Fruit fly (Drosophila melanogaster): ENCODE data around the gene SdhD.

Gene SdhD

DNA sequence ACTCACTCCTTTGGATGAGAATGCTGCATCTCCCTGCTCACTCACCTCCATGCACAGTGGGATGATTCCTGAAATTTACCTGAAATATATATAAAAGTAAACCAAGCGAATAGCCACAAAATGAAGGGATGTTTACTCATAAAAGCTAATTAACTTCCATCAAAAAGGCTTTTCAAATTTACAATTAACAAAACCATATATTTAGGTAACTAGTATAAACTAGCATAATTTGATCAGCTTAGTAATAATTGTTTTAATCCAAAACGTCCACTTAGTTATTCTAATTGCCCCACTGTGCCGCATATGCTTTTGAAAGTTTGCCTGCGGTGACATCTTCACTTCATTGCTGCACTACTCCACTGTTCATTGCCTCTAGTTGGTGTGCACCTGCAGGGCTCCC is 23.6 kb upstream of the SdhD start (continued):
- TF ChIP-seq Dll (GFP tag; IDR thresholded peaks at IDR 0.05; ENCODE audit: partially characterized antibody) (no peak), HmgD (GFP tag; optimal IDR thresholded peaks at IDR 0.05) (no peak), CG14965 (GFP tag; optimal IDR thresholded peaks at IDR 0.05; ENCODE audit: borderline replicate concordance) (no peak), Deaf1 (tag; optimal IDR thresholded peaks at IDR 0.05) (peak; percentile 46), CG4360 (GFP tag; IDR thresholded peaks at IDR 0.05) (no peak), ham (GFP tag; IDR thresholded peaks at IDR 0.05) (no peak), unc-4 (GFP tag; IDR thresholded peaks at IDR 0.05; ENCODE audit: partially characterized antibody) (no peak), Hr3 (GFP tag; optimal IDR thresholded peaks at IDR 0.05) (peak; percentile 68), CG1233 (GFP tag; optimal IDR thresholded peaks at IDR 0.05) (peak; percentile 67), Meics (GFP tag; optimal IDR thresholded peaks at IDR 0.05) (peak; percentile 16), Dip3 (GFP tag; optimal IDR thresholded peaks at IDR 0.05) (peak; percentile 25), CG17829 (tag; optimal IDR thresholded peaks at IDR 0.05) (peak; percentile 87), CG8359 (GFP tag; optimal IDR thresholded peaks at IDR 0.05; ENCODE audit: borderline replicate concordance) (peak; percentile 68), Aef1 (GFP tag; IDR thresholded peaks at IDR 0.05) (peak; percentile 30; the same call in 1 of the 3 replicates), CG7987 (GFP tag; optimal IDR thresholded peaks at IDR 0.05) (no peak), CkIIα-i1 (GFP tag; IDR thresholded peaks at IDR 0.05) (no peak), CG17361 (GFP tag; IDR thresholded peaks at IDR 0.05) (peak; percentile 92), CG2120 (GFP tag; optimal IDR thresholded peaks at IDR 0.05) (peak; percentile 28), slp2 (GFP tag; optimal IDR thresholded peaks at IDR 0.05) (peak; percentile 50), mirr (GFP tag; optimal IDR thresholded peaks at IDR 0.05) (no peak), sd (tag; optimal IDR thresholded peaks at IDR 0.05) (no peak), CG9437 (GFP tag; optimal IDR thresholded peaks at IDR 0.05) (peak; percentile 79), CG5245 (GFP tag; optimal IDR thresholded peaks at IDR 0.05) (peak; percentile 41), da (GFP tag; optimal IDR thresholded peaks at IDR 0.05) (peak; percentile 15), Ssrp (tag; optimal IDR thresholded peaks at IDR 0.05) (peak; percentile 89), zen (tag; optimal IDR thresholded peaks at IDR 0.05) (peak; percentile 60), CG6654 (GFP tag; optimal IDR thresholded peaks at IDR 0.05) (peak; percentile 75), psq (GFP tag; optimal IDR thresholded peaks at IDR 0.05) (no peak), CG6683 (GFP tag; optimal IDR thresholded peaks at IDR 0.05) (peak; percentile 26), luna (GFP tag; optimal IDR thresholded peaks at IDR 0.05) (no peak), pan (optimal IDR thresholded peaks at IDR 0.05) (no peak), pan (GFP tag; optimal IDR thresholded peaks at IDR 0.05 in 1 of 2, IDR thresholded peaks at IDR 0.05 in 1 of 2) (peak in 1 of 2 experiments; percentile 63), pros (GFP tag; optimal IDR thresholded peaks at IDR 0.05) (no peak), chm (GFP tag; IDR thresholded peaks at IDR 0.05) (peak; percentile 71; the same call in 1 of the 2 replicates), Camta (GFP tag; optimal IDR thresholded peaks at IDR 0.05) (peak; percentile 59), CG6254 (GFP tag; optimal IDR thresholded peaks at IDR 0.05) (peak; percentile 88), Sry-δ (GFP tag; optimal IDR thresholded peaks at IDR 0.05) (peak; percentile 29), Gug (GFP tag; IDR thresholded peaks at IDR 0.05) (peak; percentile 35; the same call in 1 of the 4 replicates), gcm2 (GFP tag; optimal IDR thresholded peaks at IDR 0.05) (peak; percentile 55), Mes4 (GFP tag; optimal IDR thresholded peaks at IDR 0.05) (peak; percentile 41), CG2678 (tag; optimal IDR thresholded peaks at IDR 0.05) (peak; percentile 80), Myb (GFP tag; optimal IDR thresholded peaks at IDR 0.05) (peak; percentile 9), tx (GFP tag; optimal IDR thresholded peaks at IDR 0.05) (peak; percentile 51), HLH4C (GFP tag; IDR thresholded peaks at IDR 0.05; ENCODE audit: partially characterized antibody) (no peak), toy (GFP tag; IDR thresholded peaks at IDR 0.05) (0 out of 2 replicates have a peak, but pooled peaks have one; percentile 24), CG18476 (GFP tag; optimal IDR thresholded peaks at IDR 0.05) (peak; percentile 76), shn (GFP tag; optimal IDR thresholded peaks at IDR 0.05) (peak; percentile 60), yki (optimal IDR thresholded peaks at IDR 0.05) (no peak), CG12769 (tag; optimal IDR thresholded peaks at IDR 0.05) (peak; percentile 31), CG16863 (GFP tag; optimal IDR thresholded peaks at IDR 0.05) (peak; percentile 38), Doc2 (GFP tag; IDR thresholded peaks at IDR 0.05) (0 out of 2 replicates have a peak, but pooled peaks have one; percentile 5)

Data from whole organism, embryonic.